Worm (Caenorhabditis elegans): ENCODE measurements around the gene C47G2.4.

ce11 chrII:11339507-11339906 lies 46.1 kb upstream of the C47G2.4 start, which contains the start of gene rmd-3:
- TF ChIP-seq tab-1 (GFP tag; IDR thresholded peaks at IDR 0.05) (no peak), med-1 (GFP tag; optimal IDR thresholded peaks at IDR 0.05; ENCODE audit: insufficient read depth) (no peak), flt-1 (GFP tag; IDR thresholded peaks at IDR 0.05) (no peak), ztf-29 (GFP tag; IDR thresholded peaks at IDR 0.05) (no peak), ref-1 (GFP tag; conservative IDR thresholded peaks at IDR 0.05) (no peak)
